Fruit fly (Drosophila melanogaster) whole organism, embryonic: ENCODE data around the gene c12.2.
A peak's percentile ranks its signal among the peaks of the same experiment; 100 is the strongest.

ENCODE experiments used
- CG10543 ChIP-seq: fragments of 200-800 bp; sonication (Bioruptor generic); optimal IDR thresholded peaks from 3 replicates; lab custom pipeline; 2017; ENCODE audit warnings: missing biosample characterization, mild to moderate bottlenecking, missing genetic modification characterization, moderate library complexity
- CG12071 ChIP-seq: fragments of 200-800 bp; sonication (Bioruptor generic); optimal IDR thresholded peaks from 3 replicates; lab custom pipeline; 2018; ENCODE audit warnings: missing biosample characterization, mild to moderate bottlenecking, missing genetic modification characterization
- CG12155 ChIP-seq: fragments of 200-800 bp; sonication (Bioruptor generic); optimal IDR thresholded peaks from 3 replicates; lab custom pipeline; 2016; ENCODE audit warnings: missing biosample characterization, missing genetic modification characterization
- CG14710 ChIP-seq: fragments of 200-800 bp; sonication (Bioruptor generic); optimal IDR thresholded peaks from 3 replicates; lab custom pipeline; 2019; ENCODE audit warnings: missing biosample characterization, mild to moderate bottlenecking, missing genetic modification characterization, moderate library complexity
- CG14860 ChIP-seq: fragments of 200-800 bp; sonication (Bioruptor generic); IDR thresholded peaks from 3 replicates; pipeline ENCODE4 v1.3.6; 2022; ENCODE audit warnings: missing biosample characterization, missing genetic modification characterization; ENCODE audit not compliant: partially characterized antibody
- CG1603 ChIP-seq: fragments of 200-800 bp; sonication (Bioruptor generic); optimal IDR thresholded peaks from 2 replicates; lab custom pipeline; 2019; ENCODE audit warnings: missing biosample characterization, mild to moderate bottlenecking, missing genetic modification characterization, moderate library complexity
- CG17568 ChIP-seq: fragments of 200-800 bp; sonication (Bioruptor generic); optimal IDR thresholded peaks from 2 replicates; lab custom pipeline; 2018; ENCODE audit warnings: missing biosample characterization, mild to moderate bottlenecking, missing genetic modification characterization, moderate library complexity
- CG18262 ChIP-seq: fragments of 200-800 bp; optimal IDR thresholded peaks from 3 replicates; lab custom pipeline; 2019; ENCODE audit warnings: missing biosample characterization, mild to moderate bottlenecking, missing genetic modification characterization, moderate library complexity
- CG18476 ChIP-seq: fragments of 200-800 bp; sonication (Bioruptor generic); optimal IDR thresholded peaks from 2 replicates; lab custom pipeline; 2016; ENCODE audit warnings: missing biosample characterization, mild to moderate bottlenecking, missing genetic modification characterization
- CG2678 ChIP-seq: fragments of 200-800 bp; sonication (Bioruptor generic); optimal IDR thresholded peaks from 3 replicates; lab custom pipeline; 2019; ENCODE audit warnings: missing biosample characterization, mild to moderate bottlenecking, missing genetic modification characterization, moderate library complexity
- CG31388 ChIP-seq: fragments of 200-800 bp; sonication (Bioruptor generic); optimal IDR thresholded peaks from 2 replicates; lab custom pipeline; 2016; ENCODE audit warnings: missing biosample characterization, missing genetic modification characterization
- CG34224 ChIP-seq: fragments of 200-800 bp; sonication (Bioruptor generic); IDR thresholded peaks from 3 replicates; pipeline ENCODE4 v1.3.6; 2022; ENCODE audit warnings: missing biosample characterization, missing genetic modification characterization; ENCODE audit not compliant: partially characterized antibody
- CG3726 ChIP-seq: fragments of 200-800 bp; sonication (Bioruptor generic); IDR thresholded peaks from 3 replicates; pipeline ENCODE4, ENCODE4 v1.3.6; 2022; ENCODE audit warnings: missing biosample characterization, missing genetic modification characterization
- CG42726 ChIP-seq: fragments of 200-800 bp; sonication (Bioruptor generic); IDR thresholded peaks from 2 replicates; pipeline ENCODE4 v1.3.6; 2022; ENCODE audit warnings: missing biosample characterization, missing genetic modification characterization; ENCODE audit not compliant: partially characterized antibody
- CG6654 ChIP-seq: fragments of 200-800 bp; sonication (Bioruptor generic); optimal IDR thresholded peaks from 2 replicates; lab custom pipeline; 2017; ENCODE audit warnings: missing biosample characterization, mild to moderate bottlenecking, missing genetic modification characterization
- CG6813 ChIP-seq: fragments of 200-800 bp; sonication (Bioruptor generic); optimal IDR thresholded peaks from 2 replicates; lab custom pipeline; 2017; ENCODE audit warnings: missing biosample characterization, missing genetic modification characterization, mild to moderate bottlenecking, moderate library complexity, missing genetic modification reagents
- CG8089 ChIP-seq: fragments of 200-800 bp; sonication (Bioruptor generic); optimal IDR thresholded peaks from 3 replicates; lab custom pipeline; 2016; ENCODE audit warnings: missing biosample characterization, missing genetic modification characterization
- CG9727 ChIP-seq: fragments of 200-800 bp; sonication (Bioruptor generic); optimal IDR thresholded peaks from 3 replicates; lab custom pipeline; 2017; ENCODE audit warnings: missing biosample characterization, mild to moderate bottlenecking, missing genetic modification characterization
- CG9876 ChIP-seq: fragments of 200-800 bp; sonication (Bioruptor generic); optimal IDR thresholded peaks from 2 replicates; lab custom pipeline; 2016; ENCODE audit warnings: missing biosample characterization, missing genetic modification characterization
- CkIIα-i1 ChIP-seq: fragments of 200-800 bp; sonication (Bioruptor generic); IDR thresholded peaks from 2 replicates; pipeline ENCODE4 v1.3.6; 2022; ENCODE audit warnings: missing biosample characterization, missing genetic modification characterization
- Dbx ChIP-seq: fragments of 200-800 bp; sonication (Bioruptor generic); IDR thresholded peaks from 3 replicates; pipeline ENCODE4 v1.3.6; 2022; ENCODE audit warnings: missing biosample characterization, missing genetic modification characterization
- Dll ChIP-seq: fragments of 200-800 bp; sonication (Bioruptor generic); IDR thresholded peaks from 4 replicates; pipeline ENCODE4 v1.3.6; 2022; ENCODE audit warnings: missing biosample characterization, missing genetic modification characterization; ENCODE audit not compliant: partially characterized antibody
- Doc3 ChIP-seq: fragments of 200-800 bp; sonication (Bioruptor generic); IDR thresholded peaks from 3 replicates; pipeline ENCODE4 v1.3.6; 2022; ENCODE audit warnings: missing biosample characterization, missing genetic modification characterization; ENCODE audit not compliant: partially characterized antibody
- Eip74EF ChIP-seq, 2 experiments: fragments of 200-800 bp in 1 of 2; fragments of >200 bp in 1 of 2; sonication (Bioruptor generic) in 1 of 2; optimal IDR thresholded peaks; 2 replicates each; lab custom pipeline; 2017 to 2019; ENCODE audit warnings: missing biosample characterization in 2 of 2, missing genetic modification characterization in 2 of 2, mild to moderate bottlenecking in 1 of 2, moderate library complexity in 1 of 2
- HLH4C ChIP-seq: fragments of 200-800 bp; sonication (Bioruptor generic); IDR thresholded peaks from 3 replicates; pipeline ENCODE4 v1.3.6; 2022; ENCODE audit warnings: missing biosample characterization, missing genetic modification characterization; ENCODE audit not compliant: partially characterized antibody
- HmgZ ChIP-seq: fragments of 200-800 bp; sonication (Bioruptor generic); optimal IDR thresholded peaks from 2 replicates; lab custom pipeline; 2018; ENCODE audit warnings: missing biosample characterization, mild to moderate bottlenecking, missing genetic modification characterization
- Hr78 ChIP-seq, 2 experiments: fragments of 200-800 bp in 1 of 2; fragments of >200 bp in 1 of 2; sonication (Bioruptor generic) in 1 of 2; optimal IDR thresholded peaks; 2 replicates each; lab custom pipeline; 2017 to 2019; ENCODE audit warnings: missing biosample characterization in 2 of 2, missing genetic modification characterization in 2 of 2, mild to moderate bottlenecking in 1 of 2, moderate library complexity in 1 of 2
- MESR4 ChIP-seq: fragments of 200-800 bp; sonication (Bioruptor generic); optimal IDR thresholded peaks from 2 replicates; lab custom pipeline; 2018; ENCODE audit warnings: missing biosample characterization, mild to moderate bottlenecking, missing genetic modification characterization, moderate library complexity
- Nf-YC ChIP-seq: fragments of 200-800 bp; optimal IDR thresholded peaks from 3 replicates; lab custom pipeline; 2019; ENCODE audit warnings: missing biosample characterization, mild to moderate bottlenecking, missing genetic modification characterization, moderate library complexity
- PHDP ChIP-seq: fragments of 200-800 bp; sonication (Bioruptor generic); optimal IDR thresholded peaks from 3 replicates; lab custom pipeline; 2018; ENCODE audit warnings: missing biosample characterization, mild to moderate bottlenecking, missing genetic modification characterization, moderate library complexity
- aop ChIP-seq: fragments of 200-800 bp; sonication (Bioruptor generic); IDR thresholded peaks from 2 replicates; pipeline ENCODE4 v1.3.6; 2022; ENCODE audit warnings: missing biosample characterization, missing genetic modification characterization
- az2 ChIP-seq: fragments of 200-800 bp; sonication (Bioruptor generic); optimal IDR thresholded peaks from 3 replicates; lab custom pipeline; 2016; ENCODE audit warnings: missing biosample characterization, missing genetic modification characterization
- btn ChIP-seq: fragments of 200-800 bp; sonication (Bioruptor generic); optimal IDR thresholded peaks from 2 replicates; lab custom pipeline; 2016; ENCODE audit warnings: missing biosample characterization, missing genetic modification characterization
- dan ChIP-seq: fragments of 200-800 bp; sonication (Bioruptor generic); IDR thresholded peaks from 2 replicates; pipeline ENCODE4 v1.3.6; 2022; ENCODE audit warnings: missing biosample characterization, missing genetic modification characterization
- gem ChIP-seq: fragments of 200-800 bp; sonication (Bioruptor generic); optimal IDR thresholded peaks from 2 replicates; lab custom pipeline; 2019; ENCODE audit warnings: missing biosample characterization, mild to moderate bottlenecking, missing genetic modification characterization, moderate library complexity
- grn ChIP-seq: fragments of 200-800 bp; sonication (Bioruptor generic); optimal IDR thresholded peaks from 3 replicates; lab custom pipeline; 2017; ENCODE audit warnings: missing biosample characterization, missing genetic modification characterization
- gsb ChIP-seq: fragments of 200-800 bp; sonication (Bioruptor generic); IDR thresholded peaks from 2 replicates; pipeline ENCODE4 v1.3.6; 2022; ENCODE audit warnings: missing biosample characterization, missing genetic modification characterization
- gt ChIP-seq: fragments of 200-800 bp; sonication (Bioruptor generic); IDR thresholded peaks from 2 replicates; pipeline ENCODE4 v1.3.6; 2022; ENCODE audit warnings: missing biosample characterization, missing genetic modification characterization
- mam ChIP-seq: fragments of 200-800 bp; sonication (Bioruptor generic); optimal IDR thresholded peaks from 3 replicates; lab custom pipeline; 2016; ENCODE audit warnings: missing biosample characterization, missing genetic modification characterization
- slp2 ChIP-seq: fragments of 200-800 bp; sonication (Bioruptor generic); optimal IDR thresholded peaks from 2 replicates; lab custom pipeline; 2016; ENCODE audit warnings: missing biosample characterization, missing genetic modification characterization
- so ChIP-seq: fragments of 200-800 bp; sonication (Bioruptor generic); IDR thresholded peaks from 3 replicates; pipeline ENCODE4 v1.3.6; 2022; ENCODE audit warnings: missing biosample characterization, missing genetic modification characterization
- sqz ChIP-seq: fragments of 200-800 bp; sonication (Bioruptor generic); optimal IDR thresholded peaks from 3 replicates; lab custom pipeline; 2018; ENCODE audit warnings: missing biosample characterization, mild to moderate bottlenecking, missing genetic modification characterization
- sug ChIP-seq: fragments of 200-800 bp; optimal IDR thresholded peaks from 2 replicates; lab custom pipeline; 2019; ENCODE audit warnings: missing biosample characterization, mild to moderate bottlenecking, missing genetic modification characterization, moderate library complexity
- tin ChIP-seq: fragments of 200-800 bp; sonication (Bioruptor generic); optimal IDR thresholded peaks from 3 replicates; lab custom pipeline; 2016; ENCODE audit warnings: missing biosample characterization, missing genetic modification characterization
- tup ChIP-seq: fragments of 200-800 bp; sonication (Bioruptor generic); optimal IDR thresholded peaks from 2 replicates; lab custom pipeline; 2016; ENCODE audit warnings: missing biosample characterization, mild to moderate bottlenecking, missing genetic modification characterization, moderate library complexity
- tx ChIP-seq: fragments of 200-800 bp; sonication (Bioruptor generic); optimal IDR thresholded peaks from 2 replicates; lab custom pipeline; 2016; ENCODE audit warnings: missing biosample characterization, missing genetic modification characterization
- wdn ChIP-seq: fragments of 200-800 bp; sonication (Bioruptor generic); IDR thresholded peaks from 2 replicates; pipeline ENCODE4 v1.3.6; 2022; ENCODE audit warnings: missing biosample characterization, missing genetic modification characterization
- wek ChIP-seq: fragments of 200-800 bp; sonication (Bioruptor generic); optimal IDR thresholded peaks from 3 replicates; lab custom pipeline; 2018; ENCODE audit warnings: missing biosample characterization, mild to moderate bottlenecking, missing genetic modification characterization, moderate library complexity

Gene c12.2

DNA sequence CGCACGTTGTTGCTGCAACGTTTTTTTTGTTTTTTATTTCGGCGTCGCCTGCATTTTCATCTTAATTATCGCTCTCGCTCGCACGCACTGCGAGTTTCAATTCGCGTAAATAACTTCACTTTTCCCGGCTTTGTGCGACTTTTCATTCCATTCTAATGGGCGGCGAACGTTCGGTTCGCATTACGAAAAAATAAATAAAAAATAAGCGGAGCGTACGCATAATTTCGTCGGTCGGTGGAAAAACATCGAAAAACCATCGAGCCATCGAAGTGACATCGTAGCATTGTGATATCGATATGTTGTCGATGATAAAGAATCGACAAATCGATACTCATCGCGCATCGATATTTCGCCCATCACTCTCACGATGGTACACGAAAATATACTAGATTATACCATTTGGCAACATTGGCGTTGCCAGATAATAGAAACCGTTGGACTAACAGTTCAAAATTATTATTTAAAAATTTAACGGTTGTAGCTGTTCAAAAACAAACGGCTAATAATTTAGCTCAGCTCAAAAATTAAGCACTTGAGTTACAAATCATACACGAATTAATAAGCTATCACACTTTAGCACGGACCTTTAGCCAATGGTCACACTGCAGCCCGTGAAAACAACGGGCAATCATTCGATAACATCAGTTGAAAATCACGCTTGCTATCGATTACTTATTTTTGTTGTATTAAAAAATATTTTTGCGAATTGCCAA lies 37.0 kb downstream of the c12.2 start, which contains the start of the genes Zdhhc8 and BCL7-like (continued):
- TF ChIP-seq gt (no peak), gsb (GFP tag; lab: Robert Waterston, UW) (peak; percentile 27; the same call in 1 of the 2 replicates), Doc3 (GFP tag; lab: Robert Waterston, UW) (peak; percentile 92), CkIIα-i1 (no peak), CG6813 (GFP tag; lab: Kevin White, UChicago) (no peak), slp2 (no peak), CG34224 (GFP tag; lab: Robert Waterston, UW) (peak; percentile 96), tin (GFP tag; lab: Kevin White, UChicago) (peak; percentile 24), so (GFP tag; lab: Robert Waterston, UW) (no peak), CG18262 (tag; lab: Kevin White, UChicago) (peak; percentile 28), sug (no peak), CG17568 (no peak), MESR4 (GFP tag; lab: Kevin White, UChicago) (peak; percentile 81), mam (GFP tag; lab: Kevin White, UChicago) (peak; percentile 54), HmgZ (tag; lab: Kevin White, UChicago) (no peak), Eip74EF (GFP tag; optimal IDR thresholded peaks at IDR 0.05; lab: Kevin White, UChicago) (no peak), az2 (GFP tag; lab: Kevin White, UChicago) (peak; percentile 44), Nf-YC (tag; lab: Kevin White, UChicago) (peak; percentile 25), CG2678 (no peak), btn (no peak), CG1603 (no peak), CG9727 (peak; percentile 57), CG14860 (peak; percentile 98), sqz (GFP tag; lab: Kevin White, UChicago) (peak; percentile 99), Dll (peak; percentile 96), dan (no peak), CG10543 (GFP tag; lab: Kevin White, UChicago) (peak; percentile 15), grn (GFP tag; lab: Kevin White, UChicago) (no peak), CG12071 (GFP tag; lab: Kevin White, UChicago) (no peak), CG31388 (GFP tag; lab: Kevin White, UChicago) (no peak), wek (GFP tag; lab: Kevin White, UChicago) (no peak), Hr78 (GFP tag; optimal IDR thresholded peaks at IDR 0.05; lab: Kevin White, UChicago) (no peak), CG14710 (tag; lab: Kevin White, UChicago) (peak; percentile 83), tx (GFP tag; lab: Kevin White, UChicago) (peak; percentile 49), CG6654 (GFP tag; lab: Kevin White, UChicago) (no peak), CG12155 (peak; percentile 27), CG9876 (GFP tag; lab: Kevin White, UChicago) (peak; percentile 29), gem (tag; lab: Kevin White, UChicago) (peak; percentile 63), tup (GFP tag; lab: Kevin White, UChicago) (no peak), CG42726 (GFP tag; lab: Robert Waterston, UW) (peak; percentile 98), Dbx (GFP tag; lab: Robert Waterston, UW) (peak; percentile 56; the same call in 2 of the 3 replicates), CG3726 (GFP tag; lab: Robert Waterston, UW) (no peak), CG8089 (no peak), PHDP (tag; lab: Kevin White, UChicago) (no peak), HLH4C (GFP tag; lab: Robert Waterston, UW) (peak; percentile 99), CG18476 (no peak), aop (GFP tag; lab: Robert Waterston, UW) (no peak), wdn (GFP tag; lab: Robert Waterston, UW) (no peak)
